Fruit fly (Drosophila melanogaster) whole organism, embryonic: ENCODE measurements around the gene CG16719.

Experiments
- Adf1 ChIP-seq: fragments of 200-800 bp; sonication (Bioruptor generic); IDR thresholded peaks from 2 replicates; pipeline ENCODE4 v1.3.6; 2022; ENCODE audit warnings: missing biosample characterization, missing genetic modification characterization
- B-H2 ChIP-seq: fragments of 200-800 bp; sonication (Bioruptor generic); optimal IDR thresholded peaks from 2 replicates; lab custom pipeline; 2018; ENCODE audit warnings: missing biosample characterization, mild to moderate bottlenecking, missing genetic modification characterization
- CG12769 ChIP-seq: fragments of 200-800 bp; sonication (Bioruptor generic); optimal IDR thresholded peaks from 2 replicates; lab custom pipeline; 2019; ENCODE audit warnings: missing biosample characterization, mild to moderate bottlenecking, missing genetic modification characterization, moderate library complexity
- CG1647 ChIP-seq: fragments of 200-800 bp; sonication (Bioruptor generic); optimal IDR thresholded peaks from 3 replicates; lab custom pipeline; 2016; ENCODE audit warnings: missing biosample characterization, missing genetic modification characterization
- CG16779 ChIP-seq: fragments of 200-800 bp; sonication (Bioruptor generic); IDR thresholded peaks from 2 replicates; pipeline ENCODE4 v1.3.6; 2022; ENCODE audit warnings: missing biosample characterization, missing genetic modification characterization
- CG17385 ChIP-seq: fragments of 200-800 bp; sonication (Bioruptor generic); optimal IDR thresholded peaks from 3 replicates; lab custom pipeline; 2018; ENCODE audit warnings: missing biosample characterization, mild to moderate bottlenecking, missing genetic modification characterization
- CG30403 ChIP-seq: fragments of 200-800 bp; sonication (Bioruptor generic); optimal IDR thresholded peaks from 3 replicates; lab custom pipeline; 2016; ENCODE audit warnings: missing biosample characterization, missing genetic modification characterization
- CG34376 ChIP-seq: fragments of 200-800 bp; sonication (Bioruptor generic); optimal IDR thresholded peaks from 2 replicates; lab custom pipeline; 2018; ENCODE audit warnings: missing biosample characterization, mild to moderate bottlenecking, missing genetic modification characterization
- CG34422 ChIP-seq: fragments of 200-800 bp; sonication (Bioruptor generic); IDR thresholded peaks from 3 replicates; pipeline ENCODE4 v1.3.6; 2022; ENCODE audit warnings: missing biosample characterization, missing genetic modification characterization
- CG3726 ChIP-seq: fragments of 200-800 bp; sonication (Bioruptor generic); IDR thresholded peaks from 3 replicates; pipeline ENCODE4, ENCODE4 v1.3.6; 2022; ENCODE audit warnings: missing biosample characterization, missing genetic modification characterization
- CG3847 ChIP-seq: fragments of 200-800 bp; sonication (Bioruptor generic); IDR thresholded peaks from 2 replicates; pipeline ENCODE4 v1.3.6; 2022; ENCODE audit warnings: missing biosample characterization, missing genetic modification characterization
- CG6254 ChIP-seq: fragments of 200-800 bp; sonication (Bioruptor generic); optimal IDR thresholded peaks from 3 replicates; lab custom pipeline; 2017; ENCODE audit warnings: mild to moderate bottlenecking, missing biosample characterization, missing genetic modification reagents, missing genetic modification characterization
- CG6683 ChIP-seq: fragments of 200-800 bp; sonication (Bioruptor generic); optimal IDR thresholded peaks from 2 replicates; lab custom pipeline; 2017; ENCODE audit warnings: missing biosample characterization, mild to moderate bottlenecking, missing genetic modification characterization, missing genetic modification reagents
- CG7745 ChIP-seq: fragments of 200-800 bp; sonication (Bioruptor generic); optimal IDR thresholded peaks from 2 replicates; lab custom pipeline; 2018; ENCODE audit warnings: missing biosample characterization, mild to moderate bottlenecking, missing genetic modification characterization, moderate library complexity
- CG7786 ChIP-seq: fragments of 200-800 bp; sonication (Bioruptor generic); optimal IDR thresholded peaks from 2 replicates; lab custom pipeline; 2016; ENCODE audit warnings: missing biosample characterization, missing genetic modification characterization
- CG8281 ChIP-seq: fragments of 200-800 bp; sonication (Bioruptor generic); optimal IDR thresholded peaks from 2 replicates; lab custom pipeline; 2018; ENCODE audit warnings: missing biosample characterization, mild to moderate bottlenecking, missing genetic modification characterization, moderate library complexity
- CG8359 ChIP-seq: fragments of 200-800 bp; sonication (Bioruptor generic); optimal IDR thresholded peaks from 2 replicates; lab custom pipeline; 2017; ENCODE audit warnings: missing biosample characterization, mild to moderate bottlenecking, missing genetic modification characterization, borderline replicate concordance
- CG9437 ChIP-seq: fragments of 200-800 bp; sonication (Bioruptor generic); optimal IDR thresholded peaks from 2 replicates; lab custom pipeline; 2018; ENCODE audit warnings: missing biosample characterization, mild to moderate bottlenecking, missing genetic modification characterization
- Doc2 ChIP-seq: fragments of 200-800 bp; sonication (Bioruptor generic); IDR thresholded peaks from 2 replicates; pipeline ENCODE4 v1.3.6; 2022; ENCODE audit warnings: missing biosample characterization, missing genetic modification characterization
- E2f1 ChIP-seq: fragments of 200-800 bp; sonication (Bioruptor generic); IDR thresholded peaks from 2 replicates; pipeline ENCODE4 v1.3.6; 2022; ENCODE audit warnings: missing biosample characterization, missing genetic modification characterization
- Fer2 ChIP-seq: fragments of 200-800 bp; sonication (Bioruptor generic); optimal IDR thresholded peaks from 2 replicates; lab custom pipeline; 2018; ENCODE audit warnings: missing biosample characterization, mild to moderate bottlenecking, missing genetic modification characterization, moderate library complexity
- Hmx ChIP-seq: fragments of 200-800 bp; sonication (Bioruptor generic); optimal IDR thresholded peaks from 2 replicates; lab custom pipeline; 2016; ENCODE audit warnings: missing biosample characterization, missing genetic modification characterization
- Hsf ChIP-seq: fragments of 200-800 bp; sonication (Bioruptor generic); optimal IDR thresholded peaks from 3 replicates; lab custom pipeline; 2016; ENCODE audit warnings: missing biosample characterization, missing genetic modification characterization
- MTF-1 ChIP-seq: fragments of 200-800 bp; sonication (Bioruptor generic); optimal IDR thresholded peaks from 2 replicates; lab custom pipeline; 2018; ENCODE audit warnings: missing biosample characterization, mild to moderate bottlenecking, missing genetic modification characterization, borderline replicate concordance
- Mad ChIP-seq: fragments of 200-800 bp; sonication (Bioruptor generic); optimal IDR thresholded peaks from 2 replicates; lab custom pipeline; 2016; ENCODE audit warnings: missing biosample characterization, missing genetic modification characterization
- NfI ChIP-seq: fragments of 200-800 bp; sonication (Bioruptor generic); optimal IDR thresholded peaks from 3 replicates; lab custom pipeline; 2018; ENCODE audit warnings: missing biosample characterization, mild to moderate bottlenecking, missing genetic modification characterization, moderate library complexity
- Poxn ChIP-seq: fragments of 200-800 bp; sonication (Bioruptor generic); IDR thresholded peaks from 2 replicates; pipeline ENCODE4 v1.3.6; 2022; ENCODE audit warnings: missing biosample characterization, missing genetic modification characterization
- Ravus ChIP-seq: fragments of 200-800 bp; sonication (Bioruptor generic); IDR thresholded peaks from 2 replicates; pipeline ENCODE4 v1.3.6; 2022; ENCODE audit warnings: missing biosample characterization, missing genetic modification characterization
- Scr ChIP-seq: fragments of 200-800 bp; sonication (Bioruptor generic); IDR thresholded peaks from 2 replicates; pipeline ENCODE4 v1.3.6; 2022; ENCODE audit warnings: missing biosample characterization, missing genetic modification characterization; ENCODE audit not compliant: partially characterized antibody
- Sox100B ChIP-seq: fragments of 200-800 bp; sonication (Bioruptor generic); optimal IDR thresholded peaks from 3 replicates; lab custom pipeline; 2018; ENCODE audit warnings: missing biosample characterization, mild to moderate bottlenecking, missing genetic modification characterization
- Sox102F ChIP-seq: fragments of 200-800 bp; sonication (Bioruptor generic); optimal IDR thresholded peaks from 2 replicates; lab custom pipeline; 2018; ENCODE audit warnings: missing biosample characterization, mild to moderate bottlenecking, missing genetic modification characterization, moderate library complexity
- ab ChIP-seq: fragments of 200-800 bp; sonication (Bioruptor generic); optimal IDR thresholded peaks from 2 replicates; lab custom pipeline; 2016; ENCODE audit warnings: missing biosample characterization, missing genetic modification characterization
- ash1 ChIP-seq: fragments of 200-800 bp; sonication (Bioruptor generic); optimal IDR thresholded peaks from 2 replicates; lab custom pipeline; 2018; ENCODE audit warnings: missing biosample characterization, mild to moderate bottlenecking, missing genetic modification characterization
- bigmax ChIP-seq: fragments of 200-800 bp; sonication (Bioruptor generic); optimal IDR thresholded peaks from 2 replicates; lab custom pipeline; 2018; ENCODE audit warnings: missing biosample characterization, mild to moderate bottlenecking, missing genetic modification characterization
- cwo ChIP-seq: fragments of 200-800 bp; sonication (Bioruptor generic); optimal IDR thresholded peaks from 3 replicates; lab custom pipeline; 2017; ENCODE audit warnings: missing biosample characterization, missing genetic modification characterization, mild to moderate bottlenecking, moderate library complexity, missing genetic modification reagents
- disco-r ChIP-seq: fragments of 200-800 bp; sonication (Bioruptor generic); optimal IDR thresholded peaks from 2 replicates; lab custom pipeline; 2016; ENCODE audit warnings: missing biosample characterization, missing genetic modification characterization
- gcm ChIP-seq: fragments of 200-800 bp; sonication (Bioruptor generic); optimal IDR thresholded peaks from 2 replicates; lab custom pipeline; 2019; ENCODE audit warnings: missing biosample characterization, mild to moderate bottlenecking, missing genetic modification characterization, moderate library complexity
- jigr1 ChIP-seq: fragments of 200-800 bp; sonication (Bioruptor generic); IDR thresholded peaks from 3 replicates; pipeline ENCODE4 v1.3.6; 2022; ENCODE audit warnings: missing biosample characterization, missing genetic modification characterization
- lola ChIP-seq, 3 experiments: fragments of >200 bp in 2 of 3; fragments of 200-800 bp in 1 of 3; sonication (Bioruptor generic) in 1 of 3; optimal IDR thresholded peaks; 2 replicates each; lab custom pipeline; 2017 to 2019; ENCODE audit warnings: missing biosample characterization in 3 of 3, missing genetic modification characterization in 3 of 3, mild to moderate bottlenecking in 1 of 3, moderate library complexity in 1 of 3
- nau ChIP-seq: fragments of 200-800 bp; sonication (Bioruptor generic); optimal IDR thresholded peaks from 3 replicates; lab custom pipeline; 2017; ENCODE audit warnings: missing biosample characterization, mild to moderate bottlenecking, missing genetic modification characterization, missing genetic modification reagents
- nmo ChIP-seq: fragments of 200-800 bp; sonication (Bioruptor generic); optimal IDR thresholded peaks from 2 replicates; lab custom pipeline; 2018; ENCODE audit warnings: missing biosample characterization, mild to moderate bottlenecking, missing genetic modification characterization, moderate library complexity
- prd ChIP-seq, 3 experiments: fragments of >200 bp in 2 of 3; fragments of 200-800 bp in 1 of 3; sonication (Bioruptor generic) in 1 of 3; optimal IDR thresholded peaks in 2 of 3; IDR thresholded peaks in 1 of 3; 2 replicates in 2 of 3; 3 replicates in 1 of 3; pipeline versions ENCODE4 v1.3.6 to Lab custom; 2017 to 2022; ENCODE audit warnings: missing biosample characterization in 1 of 3, missing genetic modification characterization in 1 of 3
- pros ChIP-seq: fragments of 200-800 bp; sonication (Bioruptor generic); optimal IDR thresholded peaks from 3 replicates; lab custom pipeline; 2019; ENCODE audit warnings: missing biosample characterization, mild to moderate bottlenecking, missing genetic modification characterization, moderate library complexity
- sens-2 ChIP-seq: fragments of 200-800 bp; sonication (Bioruptor generic); IDR thresholded peaks from 2 replicates; pipeline ENCODE4 v1.3.6; 2022; ENCODE audit warnings: missing biosample characterization, missing genetic modification characterization
- sisA ChIP-seq: fragments of 200-800 bp; sonication (Bioruptor generic); IDR thresholded peaks from 2 replicates; pipeline ENCODE4 v1.3.6; 2022; ENCODE audit warnings: missing biosample characterization, missing genetic modification characterization
- tgo ChIP-seq: fragments of 200-800 bp; sonication (Bioruptor generic); IDR thresholded peaks from 3 replicates; pipeline ENCODE4 v1.3.6; 2022; ENCODE audit warnings: missing biosample characterization, missing genetic modification characterization
- tio ChIP-seq: fragments of 200-800 bp; sonication (Bioruptor generic); optimal IDR thresholded peaks from 2 replicates; lab custom pipeline; 2017; ENCODE audit warnings: missing biosample characterization, missing genetic modification characterization, inconsistent platforms
- vnd ChIP-seq: fragments of 200-800 bp; sonication (Bioruptor generic); IDR thresholded peaks from 3 replicates; pipeline ENCODE4 v1.3.6; 2022; ENCODE audit warnings: missing biosample characterization, missing genetic modification characterization; ENCODE audit not compliant: partially characterized antibody

The CG16719 gene

DNA sequence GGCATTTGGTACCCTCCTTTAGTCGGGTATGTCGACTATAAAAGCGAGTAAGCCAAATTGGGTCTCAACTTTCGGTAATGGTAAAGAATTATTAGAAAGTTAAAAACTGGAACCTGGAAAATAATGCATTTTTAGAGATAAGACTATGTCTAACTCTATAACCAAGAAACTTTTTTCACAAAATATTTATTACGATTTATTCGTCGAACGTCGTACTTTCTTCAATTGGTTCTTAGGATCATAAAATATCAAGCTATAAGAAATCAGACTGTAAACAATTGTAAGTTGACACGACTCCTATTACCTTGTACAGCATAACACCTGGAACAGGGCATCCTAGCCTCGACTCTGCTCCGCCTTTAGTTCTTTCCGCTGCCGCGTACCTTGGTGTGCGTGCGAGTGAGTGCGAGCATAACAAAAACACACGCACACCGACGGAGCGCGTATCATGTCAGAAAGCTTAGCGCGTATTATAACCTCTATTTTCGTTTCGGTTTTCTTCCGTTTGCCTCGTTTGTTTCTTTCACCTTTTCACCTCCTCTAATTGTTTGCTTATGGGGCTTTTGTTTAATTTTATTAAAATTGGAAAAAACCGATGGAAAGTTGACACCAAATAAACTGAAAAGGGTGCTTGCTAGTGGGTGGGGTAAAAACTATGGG, 8.1 kb downstream of the CG16719 start (continued):
- TF ChIP-seq E2f1 (GFP tag; lab: Robert Waterston, UW) (peak; percentile 82), CG34422 (GFP tag; lab: Robert Waterston, UW) (peak; percentile 75; the same call in 1 of the 3 replicates), Sox100B (GFP tag; lab: Kevin White, UChicago) (peak; percentile 99), sens-2 (GFP tag; lab: Robert Waterston, UW) (peak; percentile 59; the same call in 1 of the 2 replicates), ash1 (GFP tag; lab: Kevin White, UChicago) (peak; percentile 68), nmo (GFP tag; lab: Kevin White, UChicago) (peak; percentile 99), ab (GFP tag; lab: Kevin White, UChicago) (peak; percentile 88), Ravus (peak; percentile 65), disco-r (GFP tag; lab: Kevin White, UChicago) (peak; percentile 95), gcm (GFP tag; lab: Kevin White, UChicago) (peak; percentile 85), prd (optimal IDR thresholded peaks at IDR 0.05; lab: Kevin White, UChicago) (no peak), prd (GFP tag; IDR thresholded peaks at IDR 0.05; lab: Robert Waterston, UW) (peak; percentile 92), Sox102F (GFP tag; lab: Kevin White, UChicago) (peak; percentile 93), CG17385 (GFP tag; lab: Kevin White, UChicago) (peak; percentile 93), jigr1 (GFP tag; lab: Robert Waterston, UW) (peak; percentile 82; the same call in 2 of the 3 replicates), tgo (peak; percentile 91), bigmax (GFP tag; lab: Kevin White, UChicago) (peak; percentile 89), Mad (GFP tag; lab: Kevin White, UChicago) (peak; percentile 94), Fer2 (peak; percentile 88), nau (GFP tag; lab: Kevin White, UChicago) (peak; percentile 92), Adf1 (GFP tag; lab: Robert Waterston, UW) (no peak), Poxn (GFP tag; lab: Robert Waterston, UW) (peak; percentile 75), CG12769 (tag; lab: Kevin White, UChicago) (peak; percentile 83), sisA (peak; percentile 90), pros (GFP tag; lab: Kevin White, UChicago) (peak; percentile 31), B-H2 (GFP tag; lab: Kevin White, UChicago) (peak; percentile 87), Doc2 (peak; percentile 69), CG30403 (GFP tag; lab: Kevin White, UChicago) (peak; percentile 99), CG1647 (GFP tag; lab: Kevin White, UChicago) (peak; percentile 95), CG7786 (GFP tag; lab: Kevin White, UChicago) (peak; percentile 97), CG9437 (peak; percentile 95), CG3847 (GFP tag; lab: Robert Waterston, UW) (peak; percentile 92), CG6683 (GFP tag; lab: Kevin White, UChicago) (peak; percentile 91), Hmx (GFP tag; lab: Kevin White, UChicago) (peak; percentile 94), CG8359 (GFP tag; lab: Kevin White, UChicago) (peak; percentile 86), MTF-1 (peak; percentile 68), CG8281 (tag; lab: Kevin White, UChicago) (peak; percentile 85), Scr (no peak), NfI (peak; percentile 94), CG34376 (GFP tag; lab: Kevin White, UChicago) (peak; percentile 94), CG6254 (GFP tag; lab: Kevin White, UChicago) (peak; percentile 83), CG3726 (GFP tag; lab: Robert Waterston, UW) (peak; percentile 86), lola (GFP tag; optimal IDR thresholded peaks at IDR 0.05; lab: Kevin White, UChicago) (peak in 1 of 3 experiments; percentile 95), CG16779 (GFP tag; lab: Robert Waterston, UW) (peak; percentile 59; the same call in 1 of the 2 replicates), cwo (GFP tag; lab: Kevin White, UChicago) (peak; percentile 97), vnd (GFP tag; lab: Robert Waterston, UW) (no peak), Hsf (GFP tag; lab: Kevin White, UChicago) (peak; percentile 97), CG7745 (no peak), tio (peak; percentile 98)
